Worm (Caenorhabditis elegans) whole organism, late embryonic: ENCODE measurements around the gene M03A1.3.
A peak's percentile ranks its signal among the peaks of the same experiment; 100 is the strongest.

Experiments used
- C08G9.2 ChIP-seq: sonication (generic microtip); optimal IDR thresholded peaks from 2 replicates; lab custom pipeline; 2016; ENCODE audit warnings: mild to moderate bottlenecking, missing genetic modification characterization, moderate library complexity, missing compliant biosample characterization
- C38D4.7 ChIP-seq: fragments of 200-800 bp; sonication (Bioruptor generic); optimal IDR thresholded peaks from 2 replicates; lab custom pipeline; 2018; ENCODE audit warnings: mild to moderate bottlenecking, missing genetic modification characterization, moderate library complexity, missing compliant biosample characterization
- F13H6.1 ChIP-seq: sonication (generic microtip); optimal IDR thresholded peaks from 2 replicates; lab custom pipeline; 2016; ENCODE audit warnings: missing genetic modification characterization, missing compliant biosample characterization
- K02D7.2 ChIP-seq: sonication (generic microtip); optimal IDR thresholded peaks from 2 replicates; lab custom pipeline; 2017; ENCODE audit warnings: mild to moderate bottlenecking, missing genetic modification characterization, missing compliant biosample characterization
- ahr-1 ChIP-seq: sonication (generic microtip); optimal IDR thresholded peaks from 2 replicates; lab custom pipeline; 2016; ENCODE audit warnings: missing genetic modification characterization, missing compliant biosample characterization
- ceh-14 ChIP-seq: sonication (generic microtip); optimal IDR thresholded peaks from 2 replicates; lab custom pipeline; 2016; ENCODE audit warnings: missing genotype, missing genetic modification characterization, missing compliant biosample characterization
- ceh-2 ChIP-seq: sonication (generic microtip); optimal IDR thresholded peaks from 2 replicates; lab custom pipeline; 2016; ENCODE audit warnings: missing genotype, missing genetic modification characterization, missing compliant biosample characterization
- ceh-30 ChIP-seq: fragments of 150-350 bp; optimal IDR thresholded peaks from 2 replicates; lab custom pipeline; 2014; ENCODE audit warnings: missing biosample characterization, missing genetic modification characterization
- ceh-31 ChIP-seq: sonication (generic microtip); optimal IDR thresholded peaks from 2 replicates; lab custom pipeline; 2016; ENCODE audit warnings: missing genetic modification characterization, missing compliant biosample characterization
- ceh-34 ChIP-seq: sonication (generic microtip); optimal IDR thresholded peaks from 2 replicates; lab custom pipeline; 2016; ENCODE audit warnings: mild to moderate bottlenecking, missing genetic modification characterization, missing compliant biosample characterization
- dve-1 ChIP-seq: sonication (generic microtip); optimal IDR thresholded peaks from 2 replicates; lab custom pipeline; 2017; ENCODE audit warnings: antibody characterized with exemption, mild to moderate bottlenecking, missing genetic modification characterization, missing compliant biosample characterization
- elt-2 ChIP-seq: sonication (generic microtip); optimal IDR thresholded peaks from 2 replicates; lab custom pipeline; 2016; ENCODE audit warnings: missing genetic modification reagents, missing genetic modification characterization, missing compliant biosample characterization
- ets-4 ChIP-seq: sonication (generic microtip); optimal IDR thresholded peaks from 2 replicates; lab custom pipeline; 2016; ENCODE audit warnings: missing genetic modification characterization, missing compliant biosample characterization
- fkh-10 ChIP-seq: fragments of 150-350 bp; optimal IDR thresholded peaks from 2 replicates; lab custom pipeline; 2014; ENCODE audit warnings: missing biosample characterization, missing genetic modification reagents, missing genetic modification characterization
- fkh-6 ChIP-seq: sonication (generic microtip); optimal IDR thresholded peaks from 2 replicates; lab custom pipeline; 2016; ENCODE audit warnings: missing genetic modification characterization, missing compliant biosample characterization
- hlh-13 ChIP-seq: fragments of 200-800 bp; sonication (Bioruptor generic); optimal IDR thresholded peaks from 2 replicates; lab custom pipeline; 2018; ENCODE audit warnings: mild to moderate bottlenecking, missing genetic modification characterization, missing compliant biosample characterization
- hlh-30 ChIP-seq: sonication (generic microtip); optimal IDR thresholded peaks from 2 replicates; lab custom pipeline; 2017; ENCODE audit warnings: antibody characterized with exemption, missing genetic modification characterization, missing compliant biosample characterization; ENCODE audit not compliant: insufficient read depth
- hlh-6 ChIP-seq: sonication (generic microtip); optimal IDR thresholded peaks from 2 replicates; lab custom pipeline; 2016; ENCODE audit warnings: missing genotype, missing genetic modification characterization, missing compliant biosample characterization
- lim-6 ChIP-seq: sonication (generic microtip); optimal IDR thresholded peaks from 2 replicates; lab custom pipeline; 2016; ENCODE audit warnings: missing genetic modification characterization, missing compliant biosample characterization
- mec-3 ChIP-seq: sonication (generic microtip); optimal IDR thresholded peaks from 2 replicates; lab custom pipeline; 2016; ENCODE audit warnings: borderline replicate concordance, missing genetic modification characterization, missing compliant biosample characterization
- nfya-1 ChIP-seq: sonication (generic microtip); optimal IDR thresholded peaks from 2 replicates; lab custom pipeline; 2017; ENCODE audit warnings: missing genetic modification characterization, mild to moderate bottlenecking, missing compliant biosample characterization, antibody characterized with exemption, moderate library complexity
- nhr-11 ChIP-seq: fragments of 150-350 bp; optimal IDR thresholded peaks from 2 replicates; lab custom pipeline; 2014; ENCODE audit warnings: missing biosample characterization, missing genetic modification characterization
- nhr-232 ChIP-seq: sonication (generic microtip); optimal IDR thresholded peaks from 2 replicates; lab custom pipeline; 2016; ENCODE audit warnings: missing genetic modification characterization, missing compliant biosample characterization
- odd-2 ChIP-seq: sonication (generic microtip); optimal IDR thresholded peaks from 2 replicates; lab custom pipeline; 2017; ENCODE audit warnings: antibody characterized with exemption, mild to moderate bottlenecking, missing genetic modification characterization, missing compliant biosample characterization
- pha-2 ChIP-seq: sonication (generic microtip); optimal IDR thresholded peaks from 2 replicates; lab custom pipeline; 2017; ENCODE audit warnings: mild to moderate bottlenecking, missing genetic modification characterization, missing compliant biosample characterization
- pha-4 ChIP-seq: fragments of 150-350 bp; optimal IDR thresholded peaks from 2 replicates; lab custom pipeline; 2018; ENCODE audit warnings: missing biosample characterization, missing genetic modification reagents, missing genetic modification characterization
- pqm-1 ChIP-seq: sonication (generic microtip); optimal IDR thresholded peaks from 2 replicates; lab custom pipeline; 2016; ENCODE audit warnings: missing genetic modification characterization, missing compliant biosample characterization
- pros-1 ChIP-seq: fragments of 150-350 bp; optimal IDR thresholded peaks from 2 replicates; lab custom pipeline; 2014; ENCODE audit warnings: missing biosample characterization, missing genetic modification reagents, missing genetic modification characterization
- ref-2 ChIP-seq: sonication (generic microtip); optimal IDR thresholded peaks from 2 replicates; lab custom pipeline; 2016; ENCODE audit warnings: missing genetic modification characterization, missing compliant biosample characterization
- rnt-1 ChIP-seq: sonication (generic microtip); optimal IDR thresholded peaks from 2 replicates; lab custom pipeline; 2016; ENCODE audit warnings: missing genetic modification characterization, missing compliant biosample characterization
- sox-4 ChIP-seq: sonication (generic microtip); optimal IDR thresholded peaks from 2 replicates; lab custom pipeline; 2017; ENCODE audit warnings: mild to moderate bottlenecking, missing genetic modification characterization, inconsistent platforms, missing compliant biosample characterization
- tbx-2 ChIP-seq: sonication (generic microtip); optimal IDR thresholded peaks from 2 replicates; lab custom pipeline; 2016; ENCODE audit warnings: missing genetic modification characterization, missing compliant biosample characterization
- tbx-7 ChIP-seq: sonication (generic microtip); optimal IDR thresholded peaks from 2 replicates; lab custom pipeline; 2016; ENCODE audit warnings: missing genotype, missing genetic modification characterization, missing compliant biosample characterization
- unc-86 ChIP-seq: sonication (generic microtip); optimal IDR thresholded peaks from 2 replicates; lab custom pipeline; 2016; ENCODE audit warnings: missing genetic modification characterization, missing compliant biosample characterization
- zip-5 ChIP-seq: sonication (generic microtip); optimal IDR thresholded peaks from 2 replicates; lab custom pipeline; 2016; ENCODE audit warnings: missing genetic modification characterization, missing compliant biosample characterization

M03A1.3 gene

DNA sequence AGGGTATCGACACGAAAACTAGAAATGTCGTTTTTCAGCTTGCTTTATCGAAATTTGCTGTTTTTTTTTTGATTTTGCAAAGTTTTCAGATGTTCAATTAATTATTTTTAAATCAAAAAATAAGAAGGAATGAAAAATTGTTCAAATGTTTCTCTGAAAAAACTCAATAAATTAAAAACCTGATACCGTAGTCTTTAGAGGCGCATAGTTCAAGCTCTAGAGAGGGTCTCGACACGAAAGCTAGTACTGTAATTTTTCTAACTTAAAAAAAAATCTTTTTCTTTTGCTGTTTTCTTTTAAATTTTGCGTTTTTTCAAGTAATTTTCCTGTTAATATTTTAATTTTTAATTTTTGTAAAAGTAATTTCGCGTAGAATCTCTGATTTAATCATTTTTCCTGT is 8.7 kb downstream of the M03A1.3 start:
- TF ChIP-seq unc-86 (tag; lab: Kevin White, UChicago): no peak
- TF ChIP-seq K02D7.2 (tag; lab: Kevin White, UChicago): no peak
- no peak for TF ChIP-seq ets-4
- TF ChIP-seq nhr-232: no peak
- TF ChIP-seq odd-2 (tag; lab: Kevin White, UChicago): no peak
- no peak for TF ChIP-seq mec-3 (tag; lab: Kevin White, UChicago)
- no peak for TF ChIP-seq hlh-6 (tag; lab: Kevin White, UChicago)
- no peak for TF ChIP-seq hlh-30 (tag; lab: Kevin White, UChicago)
- no peak for TF ChIP-seq ceh-30 (tag; lab: Kevin White, UChicago)
- no peak for TF ChIP-seq ahr-1 (tag; lab: Kevin White, UChicago)
- no peak for TF ChIP-seq pqm-1
- TF ChIP-seq pha-2: no peak
- no peak for TF ChIP-seq ref-2 (tag; lab: Kevin White, UChicago)

- no peak for TF ChIP-seq pros-1 (tag; lab: Kevin White, UChicago)
- peak; percentile 33 for TF ChIP-seq elt-2 (tag; lab: Kevin White, UChicago)
- peak; percentile 1 for TF ChIP-seq ceh-34 (tag; lab: Kevin White, UChicago)
- TF ChIP-seq C08G9.2: peak; percentile 2
- peak; percentile 38 for TF ChIP-seq ceh-31 (tag; lab: Kevin White, UChicago)
- peak; percentile 20 for TF ChIP-seq unc-86 (tag; lab: Kevin White, UChicago)
- TF ChIP-seq nfya-1 (tag; lab: Kevin White, UChicago): peak; percentile 23
- no peak for TF ChIP-seq zip-5 (tag; lab: Kevin White, UChicago)
- TF ChIP-seq tbx-2 (tag; lab: Kevin White, UChicago): peak; percentile 11
- no peak for TF ChIP-seq pha-4 (tag; lab: Kevin White, UChicago)
- TF ChIP-seq ref-2 (tag; lab: Kevin White, UChicago): peak; percentile 1
These were observed 13.5 kb downstream of the M03A1.3 start for ce11 chrII:4571112-4571511.

DNA sequence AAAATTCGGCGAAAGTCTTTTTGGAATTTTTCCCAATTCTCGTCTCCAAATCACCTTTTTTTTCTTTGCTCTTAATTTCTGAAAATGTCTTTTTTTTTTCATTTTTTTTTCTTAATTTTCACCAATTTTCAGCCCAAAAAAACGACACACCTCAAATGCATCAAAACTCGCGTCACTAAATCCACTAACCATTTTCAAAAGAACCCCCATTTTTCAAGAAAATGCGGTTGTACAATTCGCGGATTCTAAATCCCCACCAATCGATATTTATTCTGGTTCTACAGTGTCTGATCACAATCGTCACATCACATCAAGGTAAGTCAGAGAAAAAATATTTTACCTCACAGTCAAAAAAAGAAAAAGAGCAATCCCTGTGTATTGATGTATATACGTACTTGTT is 14.3 kb downstream of the M03A1.3 start, which contains the start of gene vab-1:
Gene vab-1 (plus strand): TSS at position 133 of the 400 bp plus-strand sequence.
- TF ChIP-seq rnt-1 (tag; lab: Kevin White, UChicago) (no peak), ceh-2 (tag; lab: Kevin White, UChicago) (no peak), hlh-13 (no peak), nhr-11 (no peak), dve-1 (tag; lab: Kevin White, UChicago) (no peak), ceh-14 (tag; lab: Kevin White, UChicago) (no peak), lim-6 (tag; lab: Kevin White, UChicago) (no peak), tbx-7 (tag; lab: Kevin White, UChicago) (no peak), hlh-30 (tag; lab: Kevin White, UChicago) (no peak), C38D4.7 (GFP tag; lab: Kevin White, UChicago) (no peak), ets-4 (no peak), zip-5 (tag; lab: Kevin White, UChicago) (no peak), nfya-1 (tag; lab: Kevin White, UChicago) (no peak)

DNA sequence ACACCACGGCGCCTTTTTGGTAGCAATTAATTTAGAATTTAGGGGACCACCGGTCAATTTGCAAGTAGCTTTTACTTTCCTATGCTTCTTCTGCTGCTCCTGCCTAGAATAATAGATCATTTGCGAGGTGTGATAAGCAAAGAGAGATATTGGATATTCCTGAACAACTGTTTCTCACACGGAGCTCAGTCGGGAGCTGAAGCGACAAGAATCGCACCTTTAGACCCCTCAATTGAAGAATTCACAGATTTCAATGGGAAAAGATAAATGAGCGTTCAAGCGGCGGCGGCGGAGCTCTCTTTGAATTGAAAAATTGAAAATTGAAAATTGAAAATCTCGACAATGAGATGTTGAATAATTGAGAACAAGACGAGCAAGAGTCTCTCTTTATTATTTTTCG is 15.0 kb downstream of the M03A1.3 start:
- no peak for TF ChIP-seq fkh-10 (GFP tag; lab: Kevin White, UChicago)
- TF ChIP-seq zip-5 (tag; lab: Kevin White, UChicago): no peak
- TF ChIP-seq fkh-6 (tag; lab: Kevin White, UChicago): no peak
- no peak for TF ChIP-seq unc-86 (tag; lab: Kevin White, UChicago)
- TF ChIP-seq F13H6.1 (tag; lab: Kevin White, UChicago): no peak
- TF ChIP-seq hlh-30 (tag; lab: Kevin White, UChicago): no peak
- TF ChIP-seq sox-4 (tag; lab: Kevin White, UChicago): no peak
- no peak for TF ChIP-seq nhr-232
